Worm (Caenorhabditis elegans) whole organism, late embryonic: ENCODE data around the gene F58E6.4.
A peak's percentile ranks its signal among the peaks of the same experiment; 100 is the strongest.

Source experiments
- C38D4.7 ChIP-seq: fragments of 200-800 bp; sonication (Bioruptor generic); optimal IDR thresholded peaks from 2 replicates; lab custom pipeline; 2018; ENCODE audit warnings: mild to moderate bottlenecking, missing genetic modification characterization, moderate library complexity, missing compliant biosample characterization
- F13H6.1 ChIP-seq: sonication (generic microtip); optimal IDR thresholded peaks from 2 replicates; lab custom pipeline; 2016; ENCODE audit warnings: missing genetic modification characterization, missing compliant biosample characterization
- ama-1 ChIP-seq: fragments of 150-350 bp; optimal IDR thresholded peaks from 2 replicates; lab custom pipeline; 2014
- ceh-19 ChIP-seq: fragments of 200-800 bp; sonication (Bioruptor generic); optimal IDR thresholded peaks from 2 replicates; lab custom pipeline; 2018; ENCODE audit warnings: mild to moderate bottlenecking, missing genetic modification characterization, missing compliant biosample characterization
- ceh-30 ChIP-seq: fragments of 150-350 bp; optimal IDR thresholded peaks from 2 replicates; lab custom pipeline; 2014; ENCODE audit warnings: missing biosample characterization, missing genetic modification characterization
- dmd-4 ChIP-seq: sonication (generic microtip); optimal IDR thresholded peaks from 2 replicates; lab custom pipeline; 2016; ENCODE audit warnings: borderline replicate concordance, missing genetic modification characterization, missing compliant biosample characterization
- dve-1 ChIP-seq: sonication (generic microtip); optimal IDR thresholded peaks from 2 replicates; lab custom pipeline; 2017; ENCODE audit warnings: antibody characterized with exemption, mild to moderate bottlenecking, missing genetic modification characterization, missing compliant biosample characterization
- elt-2 ChIP-seq: sonication (generic microtip); optimal IDR thresholded peaks from 2 replicates; lab custom pipeline; 2016; ENCODE audit warnings: missing genetic modification reagents, missing genetic modification characterization, missing compliant biosample characterization
- fkh-10 ChIP-seq: fragments of 150-350 bp; optimal IDR thresholded peaks from 2 replicates; lab custom pipeline; 2014; ENCODE audit warnings: missing biosample characterization, missing genetic modification reagents, missing genetic modification characterization
- fkh-6 ChIP-seq: sonication (generic microtip); optimal IDR thresholded peaks from 2 replicates; lab custom pipeline; 2016; ENCODE audit warnings: missing genetic modification characterization, missing compliant biosample characterization
- hlh-6 ChIP-seq: sonication (generic microtip); optimal IDR thresholded peaks from 2 replicates; lab custom pipeline; 2016; ENCODE audit warnings: missing genotype, missing genetic modification characterization, missing compliant biosample characterization
- lin-11 ChIP-seq: fragments of 200-800 bp; sonication (Bioruptor generic); optimal IDR thresholded peaks from 2 replicates; lab custom pipeline; 2018; ENCODE audit warnings: mild to moderate bottlenecking, missing genetic modification characterization, missing compliant biosample characterization
- madf-2 ChIP-seq: sonication (generic microtip); optimal IDR thresholded peaks from 2 replicates; lab custom pipeline; 2017; ENCODE audit warnings: missing genetic modification characterization, missing compliant biosample characterization
- pat-9 ChIP-seq: fragments of 200-800 bp; sonication (Bioruptor generic); optimal IDR thresholded peaks from 2 replicates; lab custom pipeline; 2018; ENCODE audit warnings: mild to moderate bottlenecking, missing genetic modification characterization, moderate library complexity, missing compliant biosample characterization
- pax-1 ChIP-seq: fragments of 150-350 bp; optimal IDR thresholded peaks from 2 replicates; lab custom pipeline; 2014; ENCODE audit warnings: missing biosample characterization, missing genetic modification characterization
- pha-4 ChIP-seq: fragments of 150-350 bp; optimal IDR thresholded peaks from 2 replicates; lab custom pipeline; 2018; ENCODE audit warnings: missing biosample characterization, missing genetic modification reagents, missing genetic modification characterization
- pqm-1 ChIP-seq: sonication (generic microtip); optimal IDR thresholded peaks from 2 replicates; lab custom pipeline; 2016; ENCODE audit warnings: missing genetic modification characterization, missing compliant biosample characterization
- tbx-7 ChIP-seq: sonication (generic microtip); optimal IDR thresholded peaks from 2 replicates; lab custom pipeline; 2016; ENCODE audit warnings: missing genotype, missing genetic modification characterization, missing compliant biosample characterization
- unc-3 ChIP-seq, 2 experiments: fragments of 200-800 bp in 1 of 2; sonication (Bioruptor generic) in 1 of 2; sonication (generic microtip) in 1 of 2; conservative IDR thresholded peaks in 1 of 2; optimal IDR thresholded peaks in 1 of 2; 2 replicates each; pipeline versions ENCODE4 v1.3.6 to Lab custom; 2016 to 2022; ENCODE audit warnings: missing compliant biosample characterization in 2 of 2, missing genetic modification characterization in 2 of 2, missing genetic modification reagents in 1 of 2

The F58E6.4 gene

ce11 chrV:9702755-9703154, 47.5 kb downstream of the F58E6.4 start, which contains the start of gene xbx-6:
xbx-6 (plus strand) TSS chrV:9703055.
- TF ChIP-seq dmd-4 (tag; lab: Kevin White, UChicago) (no peak), pat-9 (tag; lab: Kevin White, UChicago) (no peak), unc-3 (GFP tag; conservative IDR thresholded peaks at IDR 0.05; lab: Robert Waterston, UW) (no peak), unc-3 (tag; optimal IDR thresholded peaks at IDR 0.05; lab: Kevin White, UChicago) (no peak), fkh-6 (tag; lab: Kevin White, UChicago) (no peak), ceh-30 (tag; lab: Kevin White, UChicago) (no peak), F13H6.1 (tag; lab: Kevin White, UChicago) (no peak), lin-11 (tag; lab: Kevin White, UChicago) (no peak), pax-1 (tag; lab: Kevin White, UChicago) (no peak), fkh-10 (GFP tag; lab: Kevin White, UChicago) (no peak), pha-4 (tag; lab: Kevin White, UChicago) (no peak), ama-1 (lab: Kevin White, UChicago) (no peak), pqm-1 (tag; lab: Kevin White, UChicago) (no peak), C38D4.7 (GFP tag; lab: Kevin White, UChicago) (no peak), dve-1 (tag; lab: Kevin White, UChicago) (no peak), hlh-6 (tag; lab: Kevin White, UChicago) (no peak), madf-2 (no peak), tbx-7 (tag; lab: Kevin White, UChicago) (no peak)

- no peak for TF ChIP-seq ceh-19 (GFP tag; lab: Kevin White, UChicago)
- peak; percentile 35 for TF ChIP-seq elt-2 (tag; lab: Kevin White, UChicago)
These were observed 48.3 kb downstream of the F58E6.4 start for ce11 chrV:9701861-9702260.
